Worm (Caenorhabditis elegans) whole organism, L1 larva: ENCODE results near the gene dnj-7.

Experiments
- F16B12.6 ChIP-seq: fragments of 150-350 bp; optimal IDR thresholded peaks from 2 replicates; lab custom pipeline; 2014; ENCODE audit warnings: missing biosample characterization, missing genetic modification characterization
- blmp-1 ChIP-seq: fragments of 150-350 bp; optimal IDR thresholded peaks from 2 replicates; lab custom pipeline; 2014; ENCODE audit warnings: missing biosample characterization, missing genetic modification characterization
- ceh-90 ChIP-seq: sonication (generic microtip); optimal IDR thresholded peaks from 2 replicates; lab custom pipeline; 2016; ENCODE audit warnings: missing genetic modification characterization, missing compliant biosample characterization
- efl-1 ChIP-seq, 4 experiments: fragments of 150-350 bp; optimal IDR thresholded peaks in 3 of 4; peaks in 1 of 4; 1 replicate in 1 of 4; 2 replicates in 3 of 4; lab custom pipeline; 2014; ENCODE audit warnings: missing biosample characterization in 2 of 4, missing genetic modification characterization in 2 of 4, missing genetic modification reagents in 2 of 4
- elt-2 ChIP-seq: sonication (generic microtip); optimal IDR thresholded peaks from 2 replicates; lab custom pipeline; 2016; ENCODE audit warnings: missing genetic modification characterization, mild to moderate bottlenecking, inconsistent platforms, missing compliant biosample characterization, missing genetic modification reagents
- elt-3 ChIP-seq, 6 experiments: fragments of 150-350 bp in 1 of 6; sonication (generic microtip); optimal IDR thresholded peaks; 2 replicates each; lab custom pipeline; 2017 to 2018; ENCODE audit warnings: missing biosample characterization in 6 of 6, missing genetic modification characterization in 6 of 6, inconsistent platforms in 1 of 6
- lin-13 ChIP-seq: fragments of 150-350 bp; optimal IDR thresholded peaks from 2 replicates; lab custom pipeline; 2014; ENCODE audit warnings: missing biosample characterization, missing genetic modification reagents, missing genetic modification characterization
- lin-14 ChIP-seq: fragments of 200-800 bp; sonication (Bioruptor generic); optimal IDR thresholded peaks from 2 replicates; lab custom pipeline; 2018; ENCODE audit warnings: mild to moderate bottlenecking, missing genetic modification characterization, moderate library complexity, missing compliant biosample characterization
- lin-35 ChIP-seq, 2 experiments: fragments of 150-350 bp; optimal IDR thresholded peaks; 2 replicates each; lab custom pipeline; 2014; ENCODE audit warnings: missing biosample characterization in 2 of 2, missing genetic modification characterization in 2 of 2, missing genetic modification reagents in 2 of 2
- nhr-20 ChIP-seq: sonication (generic microtip); optimal IDR thresholded peaks from 2 replicates; lab custom pipeline; 2016; ENCODE audit warnings: mild to moderate bottlenecking, missing genetic modification characterization, missing compliant biosample characterization
- nhr-85 ChIP-seq: sonication (generic microtip); peaks from one replicate; lab custom pipeline; 2016; ENCODE audit warnings: missing genetic modification characterization, inconsistent platforms, missing compliant biosample characterization
- nhr-90 ChIP-seq: sonication (generic microtip); optimal IDR thresholded peaks from 2 replicates; lab custom pipeline; 2016; ENCODE audit warnings: mild to moderate bottlenecking, missing genetic modification characterization, missing compliant biosample characterization; ENCODE audit not compliant: poor library complexity
- pqm-1 ChIP-seq: sonication (generic microtip); optimal IDR thresholded peaks from 3 replicates; lab custom pipeline; 2017; ENCODE audit warnings: missing biosample characterization, missing genetic modification characterization
- snpc-4 ChIP-seq: fragments of 150-350 bp; optimal IDR thresholded peaks from 2 replicates; lab custom pipeline; 2014; ENCODE audit warnings: missing biosample characterization, missing genetic modification characterization
- snu-23 ChIP-seq: sonication (generic microtip); optimal IDR thresholded peaks from 2 replicates; lab custom pipeline; 2016; ENCODE audit warnings: missing genetic modification characterization, missing compliant biosample characterization
- tbx-2 ChIP-seq: sonication (generic microtip); optimal IDR thresholded peaks from 2 replicates; lab custom pipeline; 2016; ENCODE audit warnings: missing genetic modification characterization, missing compliant biosample characterization
- unc-62 ChIP-seq: fragments of 150-350 bp; optimal IDR thresholded peaks from 2 replicates; lab custom pipeline; 2014; ENCODE audit warnings: missing biosample characterization, missing genetic modification reagents, missing genetic modification characterization

dnj-7 gene

ce11 chrX:7242878-7243277, 48.5 kb downstream of the dnj-7 start, which contains the start of gene F46H5.7:
TSS of gene F46H5.7 (minus strand) at chrX:7242983.
- peak; percentile 54 for TF ChIP-seq lin-14
- no peak for TF ChIP-seq ceh-90 (tag; lab: Kevin White, UChicago)
- peak in 1 of 6 experiments; percentile 15 for TF ChIP-seq elt-3 (tag; optimal IDR thresholded peaks at IDR 0.05; lab: Kevin White, UChicago)
- TF ChIP-seq nhr-85 (tag; lab: Kevin White, UChicago) = peak; percentile 73
- TF ChIP-seq blmp-1 (tag; lab: Kevin White, UChicago) = peak; percentile 47
- peak; percentile 15 for TF ChIP-seq snu-23 (GFP tag; lab: Kevin White, UChicago)

ce11 chrX:7244756-7245155, 50.4 kb downstream of the dnj-7 start:
- TF ChIP-seq lin-14 = peak; percentile 26
- no peak for TF ChIP-seq tbx-2 (tag; lab: Kevin White, UChicago)
- TF ChIP-seq elt-3 (tag; optimal IDR thresholded peaks at IDR 0.05; lab: Kevin White, UChicago) = peak in 1 of 6 experiments; percentile 10
- peak; percentile 28 for TF ChIP-seq nhr-90
- no peak for TF ChIP-seq nhr-85 (tag; lab: Kevin White, UChicago)
- TF ChIP-seq efl-1 (optimal IDR thresholded peaks at IDR 0.05; lab: Kevin White, UChicago) = no peak
- TF ChIP-seq efl-1 (GFP tag; optimal IDR thresholded peaks at IDR 0.05 in 1 of 2; lab: Kevin White, UChicago) = peak in 1 of 2 experiments; percentile 32
- TF ChIP-seq lin-35 (GFP tag; optimal IDR thresholded peaks at IDR 0.05; lab: Kevin White, UChicago) = peak in 1 of 2 experiments; percentile 48
- TF ChIP-seq elt-2 (tag; lab: Kevin White, UChicago) = peak; percentile 90
- TF ChIP-seq pqm-1 (tag; lab: Kevin White, UChicago) = peak; percentile 37
- TF ChIP-seq unc-62 (GFP tag; lab: Kevin White, UChicago) = no peak
- TF ChIP-seq snpc-4 (tag; lab: Kevin White, UChicago) = no peak
- TF ChIP-seq F16B12.6 (tag; lab: Kevin White, UChicago) = no peak
- TF ChIP-seq nhr-20 = peak; percentile 16
- no peak for TF ChIP-seq lin-13 (GFP tag; lab: Kevin White, UChicago)
- TF ChIP-seq, all 84 proteins: peak for 8
